Worm (Caenorhabditis elegans) whole organism, L1 larva: ENCODE results near the gene F53C3.8.

Source experiments
- F16B12.6 ChIP-seq: fragments of 150-350 bp; optimal IDR thresholded peaks from 2 replicates; lab custom pipeline; 2014; ENCODE audit warnings: missing biosample characterization, missing genetic modification characterization
- Y116A8C.19 ChIP-seq: sonication (generic microtip); optimal IDR thresholded peaks from 2 replicates; lab custom pipeline; 2016; ENCODE audit warnings: missing compliant biosample characterization, missing genetic modification characterization, borderline replicate concordance
- aha-1 ChIP-seq: fragments of 150-350 bp; optimal IDR thresholded peaks from 2 replicates; lab custom pipeline; 2014; ENCODE audit warnings: missing biosample characterization, missing genetic modification characterization
- blmp-1 ChIP-seq: fragments of 150-350 bp; optimal IDR thresholded peaks from 2 replicates; lab custom pipeline; 2014; ENCODE audit warnings: missing biosample characterization, missing genetic modification characterization
- ceh-63 ChIP-seq: fragments of 200-800 bp; sonication (Bioruptor generic); optimal IDR thresholded peaks from 2 replicates; lab custom pipeline; 2018; ENCODE audit warnings: mild to moderate bottlenecking, missing genetic modification characterization, missing compliant biosample characterization
- ceh-8 ChIP-seq: fragments of 200-800 bp; sonication (Bioruptor generic); optimal IDR thresholded peaks from 2 replicates; lab custom pipeline; 2018; ENCODE audit warnings: mild to moderate bottlenecking, missing genetic modification characterization, moderate library complexity, missing compliant biosample characterization
- ceh-82 ChIP-seq, 3 experiments: fragments of 150-350 bp in 1 of 3; sonication (generic microtip) in 2 of 3; optimal IDR thresholded peaks; 2 replicates each; lab custom pipeline; 2014 to 2017; ENCODE audit warnings: missing biosample characterization in 3 of 3, missing genetic modification characterization in 3 of 3
- ceh-88 ChIP-seq: fragments of 200-800 bp; sonication (Bioruptor generic); IDR thresholded peaks from 2 replicates; pipeline ENCODE4 v1.3.6; 2022; ENCODE audit warnings: missing genetic modification characterization, missing compliant biosample characterization
- dpl-1 ChIP-seq, 3 experiments: fragments of 150-350 bp in 2 of 3; sonication (generic microtip) in 1 of 3; optimal IDR thresholded peaks; 2 replicates each; lab custom pipeline; 2014 to 2017; ENCODE audit warnings: missing biosample characterization in 3 of 3, missing genetic modification characterization in 3 of 3, missing genetic modification reagents in 3 of 3
- dsc-1 ChIP-seq: sonication (generic microtip); optimal IDR thresholded peaks from 2 replicates; lab custom pipeline; 2016; ENCODE audit warnings: mild to moderate bottlenecking, missing genetic modification characterization, missing compliant biosample characterization
- efl-1 ChIP-seq, 4 experiments: fragments of 150-350 bp; optimal IDR thresholded peaks in 3 of 4; peaks in 1 of 4; 1 replicate in 1 of 4; 2 replicates in 3 of 4; lab custom pipeline; 2014; ENCODE audit warnings: missing biosample characterization in 2 of 4, missing genetic modification characterization in 2 of 4, missing genetic modification reagents in 2 of 4
- egl-27 ChIP-seq, 2 experiments: fragments of 150-350 bp in 1 of 2; sonication (generic microtip); optimal IDR thresholded peaks; 3 replicates each; lab custom pipeline; 2017 to 2018; ENCODE audit warnings: missing biosample characterization in 2 of 2, missing genetic modification characterization in 2 of 2, missing genetic modification reagents in 2 of 2
- fkh-4 ChIP-seq: sonication (generic microtip); optimal IDR thresholded peaks from 2 replicates; lab custom pipeline; 2016; ENCODE audit warnings: missing compliant biosample characterization, missing genetic modification characterization, borderline replicate concordance
- fkh-8 ChIP-seq: sonication (generic microtip); optimal IDR thresholded peaks from 2 replicates; lab custom pipeline; 2016; ENCODE audit warnings: mild to moderate bottlenecking, missing genetic modification characterization, missing compliant biosample characterization
- fos-1 ChIP-seq: fragments of 150-350 bp; optimal IDR thresholded peaks from 2 replicates; lab custom pipeline; 2014; ENCODE audit warnings: missing biosample characterization, missing genetic modification characterization
- isw-1 ChIP-seq: fragments of 200-800 bp; sonication (Bioruptor generic); IDR thresholded peaks from 2 replicates; pipeline ENCODE4 v1.3.6; 2022; ENCODE audit warnings: missing genetic modification characterization, missing compliant biosample characterization
- jun-1 ChIP-seq: fragments of 150-350 bp; optimal IDR thresholded peaks from 2 replicates; lab custom pipeline; 2014; ENCODE audit warnings: missing biosample characterization, missing genetic modification reagents, missing genetic modification characterization
- lin-13 ChIP-seq: fragments of 150-350 bp; optimal IDR thresholded peaks from 2 replicates; lab custom pipeline; 2014; ENCODE audit warnings: missing biosample characterization, missing genetic modification reagents, missing genetic modification characterization
- lin-35 ChIP-seq, 2 experiments: fragments of 150-350 bp; optimal IDR thresholded peaks; 2 replicates each; lab custom pipeline; 2014; ENCODE audit warnings: missing biosample characterization in 2 of 2, missing genetic modification characterization in 2 of 2, missing genetic modification reagents in 2 of 2
- mdl-1 ChIP-seq, 2 experiments: fragments of 150-350 bp; optimal IDR thresholded peaks; 2 replicates each; lab custom pipeline; 2014 to 2017; ENCODE audit warnings: missing biosample characterization in 2 of 2, missing genetic modification characterization in 2 of 2, inconsistent platforms in 1 of 2
- mef-2 ChIP-seq: fragments of 150-350 bp; optimal IDR thresholded peaks from 2 replicates; lab custom pipeline; 2014; ENCODE audit warnings: missing biosample characterization, missing genetic modification characterization
- mep-1 ChIP-seq: fragments of 150-350 bp; optimal IDR thresholded peaks from 2 replicates; lab custom pipeline; 2014; ENCODE audit warnings: missing biosample characterization, missing genetic modification characterization
- nhr-12 ChIP-seq: sonication (generic microtip); optimal IDR thresholded peaks from 2 replicates; lab custom pipeline; 2017; ENCODE audit warnings: missing biosample characterization, missing genetic modification characterization
- nhr-71 ChIP-seq: sonication (generic microtip); optimal IDR thresholded peaks from 2 replicates; lab custom pipeline; 2016; ENCODE audit warnings: mild to moderate bottlenecking, missing genetic modification characterization, moderate library complexity, missing compliant biosample characterization
- nhr-85 ChIP-seq: sonication (generic microtip); peaks from one replicate; lab custom pipeline; 2016; ENCODE audit warnings: missing genetic modification characterization, inconsistent platforms, missing compliant biosample characterization
- pag-3 ChIP-seq: sonication (generic microtip); optimal IDR thresholded peaks from 2 replicates; lab custom pipeline; 2017; ENCODE audit warnings: missing genetic modification characterization, mild to moderate bottlenecking, missing compliant biosample characterization, antibody characterized with exemption, borderline replicate concordance; ENCODE audit not compliant: insufficient read depth
- skn-1 ChIP-seq: fragments of 150-350 bp; optimal IDR thresholded peaks from 2 replicates; lab custom pipeline; 2014; ENCODE audit warnings: missing biosample characterization, missing genetic modification characterization
- swsn-7 ChIP-seq: sonication (generic microtip); optimal IDR thresholded peaks from 2 replicates; lab custom pipeline; 2016; ENCODE audit warnings: missing genetic modification characterization, missing compliant biosample characterization
- tbx-2 ChIP-seq: sonication (generic microtip); optimal IDR thresholded peaks from 2 replicates; lab custom pipeline; 2016; ENCODE audit warnings: missing genetic modification characterization, missing compliant biosample characterization
- unc-130 ChIP-seq: fragments of 150-350 bp; optimal IDR thresholded peaks from 2 replicates; lab custom pipeline; 2017; ENCODE audit warnings: missing biosample characterization, missing genetic modification characterization, inconsistent platforms
- unc-30 ChIP-seq: sonication (generic microtip); optimal IDR thresholded peaks from 2 replicates; lab custom pipeline; 2017; ENCODE audit warnings: missing biosample characterization, missing genetic modification characterization
- unc-86 ChIP-seq: sonication (generic microtip); optimal IDR thresholded peaks from 2 replicates; lab custom pipeline; 2016; ENCODE audit warnings: missing genetic modification characterization, missing compliant biosample characterization
- zip-4 ChIP-seq: fragments of 200-800 bp; sonication (Bioruptor generic); optimal IDR thresholded peaks from 2 replicates; lab custom pipeline; 2018; ENCODE audit warnings: mild to moderate bottlenecking, missing genetic modification characterization, moderate library complexity, missing compliant biosample characterization

Gene F53C3.8

DNA sequence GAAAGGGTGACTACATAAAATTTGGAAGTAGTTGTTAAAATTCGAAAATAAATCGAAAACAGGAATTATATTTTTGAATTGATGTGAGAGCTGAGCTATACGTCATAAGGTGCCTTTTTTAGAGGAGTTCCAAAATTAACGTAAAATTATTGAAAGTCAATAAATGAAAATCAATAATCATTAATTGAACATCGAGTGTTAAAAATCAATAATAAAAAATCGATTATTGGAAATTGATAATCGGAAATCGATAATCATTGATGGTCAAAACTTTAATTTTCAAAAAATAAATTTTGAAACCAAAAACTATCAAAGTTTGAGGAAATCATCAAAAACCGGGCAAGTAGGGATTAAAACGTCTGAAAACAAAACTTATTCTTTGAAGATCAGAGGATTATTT, 22.4 kb downstream of the F53C3.8 start:
- TF ChIP-seq mdl-1 (tag; optimal IDR thresholded peaks at IDR 0.05; lab: Kevin White, UChicago), result no peak
- TF ChIP-seq ceh-82 (tag; optimal IDR thresholded peaks at IDR 0.05; lab: Kevin White, UChicago), result no peak
- no peak for TF ChIP-seq F16B12.6
- TF ChIP-seq aha-1 (tag; lab: Kevin White, UChicago), result no peak
- no peak for TF ChIP-seq nhr-85 (tag; lab: Kevin White, UChicago)
- no peak for TF ChIP-seq skn-1 (tag; lab: Kevin White, UChicago)
- TF ChIP-seq blmp-1 (tag; lab: Kevin White, UChicago), result no peak
- TF ChIP-seq mep-1 (tag; lab: Kevin White, UChicago), result no peak
- TF ChIP-seq swsn-7 (tag; lab: Kevin White, UChicago), result no peak
- no peak for TF ChIP-seq ceh-8 (GFP tag; lab: Kevin White, UChicago)
- TF ChIP-seq mef-2 (tag; lab: Kevin White, UChicago), result no peak
- no peak for TF ChIP-seq ceh-88 (GFP tag; lab: Robert Waterston, UW)
- TF ChIP-seq pag-3 (tag; lab: Kevin White, UChicago), result no peak
- TF ChIP-seq dpl-1 (GFP tag; optimal IDR thresholded peaks at IDR 0.05; lab: Kevin White, UChicago), result no peak
- TF ChIP-seq, all 84 proteins: peak for 0

DNA sequence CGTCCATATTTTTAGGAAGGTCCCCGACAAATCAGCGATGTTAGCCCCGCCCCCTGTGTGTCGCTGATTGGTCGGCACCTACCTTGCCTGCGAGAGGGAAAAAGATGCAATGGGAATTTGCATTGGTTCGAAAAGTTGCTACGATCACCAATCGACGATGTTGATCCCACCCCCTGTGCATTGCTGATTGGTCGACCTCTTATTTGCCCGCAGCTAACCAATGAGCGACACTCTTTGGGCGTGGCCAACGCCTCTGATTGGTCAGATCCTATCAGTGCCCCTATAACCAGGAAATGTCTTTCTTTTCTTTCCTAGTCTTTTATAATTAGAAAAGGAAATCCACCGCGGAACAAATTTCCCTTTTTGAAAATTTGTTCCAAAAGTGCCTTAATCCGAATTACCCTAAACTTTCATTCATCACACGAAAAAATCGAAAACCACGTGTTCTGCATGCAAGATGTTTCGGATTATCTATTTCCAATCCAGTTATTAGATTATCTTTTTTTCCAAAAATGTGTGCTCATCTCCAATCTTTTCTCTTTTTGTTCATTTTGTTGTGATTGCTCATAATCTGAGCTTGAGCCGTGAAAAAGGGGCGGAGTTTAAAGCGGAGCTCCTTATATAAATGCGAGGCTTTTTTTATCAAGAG, 26.9 kb downstream of the F53C3.8 start:
- TF ChIP-seq dsc-1 (tag; lab: Kevin White, UChicago) (peak; percentile 91), unc-86 (tag; lab: Kevin White, UChicago) (no peak)
- TF ChIP-seq, all 84 proteins: peak for 1

DNA sequence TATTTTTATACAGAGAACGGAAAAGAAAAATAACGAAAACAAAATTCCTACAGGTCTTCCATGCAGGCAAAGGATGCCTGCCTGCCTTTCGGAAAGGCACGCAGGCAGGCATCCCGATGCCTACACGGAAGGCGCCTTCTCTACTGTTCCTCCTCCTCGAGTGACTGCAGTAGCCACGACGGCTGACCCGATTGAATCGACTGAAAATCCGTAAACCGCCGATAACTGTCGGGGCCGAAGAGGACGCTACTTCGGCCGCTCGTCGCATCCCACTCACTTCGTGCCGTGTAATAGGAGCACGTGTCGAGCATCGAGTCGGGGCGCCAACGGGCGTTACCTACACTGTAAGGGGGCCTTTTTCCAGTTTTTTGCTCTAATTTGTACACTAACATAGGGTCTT, 29.4 kb downstream of the F53C3.8 start:
- no peak for TF ChIP-seq unc-130
- TF ChIP-seq fos-1 (tag; lab: Kevin White, UChicago), result no peak
- no peak for TF ChIP-seq pag-3 (tag; lab: Kevin White, UChicago)
- no peak for TF ChIP-seq ceh-82 (tag; optimal IDR thresholded peaks at IDR 0.05; lab: Kevin White, UChicago)
- TF ChIP-seq unc-30 (tag; lab: Kevin White, UChicago), result no peak
- TF ChIP-seq egl-27 (tag; optimal IDR thresholded peaks at IDR 0.05; lab: Kevin White, UChicago), result no peak
- TF ChIP-seq lin-13 (GFP tag; lab: Kevin White, UChicago), result no peak

DNA sequence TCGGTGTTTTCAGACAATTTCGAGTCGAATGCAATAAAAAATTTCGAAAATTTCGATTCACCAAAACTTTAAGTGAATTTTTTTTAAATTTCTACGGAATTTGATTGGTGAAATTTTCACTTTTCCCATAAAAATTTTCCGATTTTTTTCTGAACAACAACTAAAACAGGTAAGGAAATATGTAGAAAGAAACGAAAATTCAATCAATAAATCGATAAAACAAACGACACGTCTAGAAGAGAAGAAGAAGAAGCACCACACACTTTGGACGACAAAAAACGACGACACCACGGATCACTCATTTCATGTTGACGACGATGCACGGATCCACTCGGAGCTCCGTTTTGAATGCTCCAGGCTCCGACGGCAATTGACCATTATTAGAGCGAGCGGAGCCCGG, 31.5 kb downstream of the F53C3.8 start:
- TF ChIP-seq fkh-4 (tag; lab: Kevin White, UChicago) (no peak), tbx-2 (tag; lab: Kevin White, UChicago) (no peak), skn-1 (tag; lab: Kevin White, UChicago) (no peak), fos-1 (tag; lab: Kevin White, UChicago) (no peak), zip-4 (GFP tag; lab: Kevin White, UChicago) (no peak), efl-1 (optimal IDR thresholded peaks at IDR 0.05; lab: Kevin White, UChicago) (no peak), efl-1 (GFP tag; optimal IDR thresholded peaks at IDR 0.05 in 1 of 2; lab: Kevin White, UChicago) (no peak), fkh-8 (tag; lab: Kevin White, UChicago) (no peak), isw-1 (GFP tag; lab: Robert Waterston, UW) (no peak), ceh-63 (GFP tag; lab: Kevin White, UChicago) (no peak), nhr-71 (no peak), nhr-12 (no peak), Y116A8C.19 (tag; lab: Kevin White, UChicago) (no peak), lin-35 (GFP tag; optimal IDR thresholded peaks at IDR 0.05; lab: Kevin White, UChicago) (no peak), jun-1 (tag; lab: Kevin White, UChicago) (no peak)
